Fruit fly (Drosophila melanogaster) whole organism, prepupa: ENCODE results near the gene cni.

Experiments used
- Blimp-1 ChIP-seq: fragments of 200-800 bp; sonication (Bioruptor generic); optimal IDR thresholded peaks from 3 replicates; lab custom pipeline; 2017; ENCODE audit warnings: missing biosample characterization, missing genetic modification characterization, mild to moderate bottlenecking, moderate library complexity, missing genetic modification reagents
- CG11294 ChIP-seq: fragments of 200-800 bp; sonication (Bioruptor generic); IDR thresholded peaks from 2 replicates; pipeline ENCODE4 v1.3.6; 2022; ENCODE audit warnings: missing biosample characterization, missing genetic modification characterization
- CG31627 ChIP-seq: fragments of 200-800 bp; sonication (Bioruptor generic); optimal IDR thresholded peaks from 3 replicates; lab custom pipeline; 2016; ENCODE audit warnings: missing biosample characterization, missing genetic modification characterization
- CG6792 ChIP-seq: fragments of 200-800 bp; sonication (Bioruptor generic); optimal IDR thresholded peaks from 3 replicates; lab custom pipeline; 2016; ENCODE audit warnings: missing biosample characterization, missing genetic modification characterization
- CG6854 ChIP-seq: fragments of 200-800 bp; sonication (Bioruptor generic); optimal IDR thresholded peaks from 2 replicates; lab custom pipeline; 2017; ENCODE audit warnings: missing biosample characterization, mild to moderate bottlenecking, missing genetic modification characterization
- CG8319 ChIP-seq: fragments of 200-800 bp; sonication (Bioruptor generic); optimal IDR thresholded peaks from 3 replicates; lab custom pipeline; 2016; ENCODE audit warnings: missing biosample characterization, missing genetic modification characterization
- Hr38 ChIP-seq: sonication (Bioruptor generic); optimal IDR thresholded peaks from 2 replicates; lab custom pipeline; 2016; ENCODE audit warnings: missing biosample characterization, missing genetic modification characterization
- OdsH ChIP-seq: fragments of 200-800 bp; sonication (Bioruptor generic); optimal IDR thresholded peaks from 3 replicates; lab custom pipeline; 2016; ENCODE audit warnings: missing biosample characterization, missing genetic modification characterization
- dac ChIP-seq: fragments of 200-800 bp; sonication (Bioruptor generic); optimal IDR thresholded peaks from 2 replicates; lab custom pipeline; 2017; ENCODE audit warnings: missing biosample characterization, mild to moderate bottlenecking, missing genetic modification characterization
- fd59A ChIP-seq: fragments of 200-800 bp; sonication (Bioruptor generic); optimal IDR thresholded peaks from 2 replicates; lab custom pipeline; 2017; ENCODE audit warnings: missing biosample characterization, mild to moderate bottlenecking, missing genetic modification characterization, missing genetic modification reagents
- fd85E ChIP-seq: fragments of 200-800 bp; sonication (Bioruptor generic); optimal IDR thresholded peaks from 3 replicates; lab custom pipeline; 2016; ENCODE audit warnings: missing biosample characterization, missing genetic modification characterization
- salr ChIP-seq, 2 experiments: fragments of 200-800 bp; sonication (Bioruptor generic); optimal IDR thresholded peaks; 3 replicates each; lab custom pipeline; 2016 to 2018; ENCODE audit warnings: missing biosample characterization in 2 of 2, missing genetic modification characterization in 2 of 2, mild to moderate bottlenecking in 1 of 2
- spab ChIP-seq: fragments of 200-800 bp; sonication (Bioruptor generic); optimal IDR thresholded peaks from 2 replicates; lab custom pipeline; 2017; ENCODE audit warnings: missing biosample characterization, mild to moderate bottlenecking, missing genetic modification characterization, missing genetic modification reagents
- topi ChIP-seq: fragments of 200-800 bp; sonication (Bioruptor generic); optimal IDR thresholded peaks from 3 replicates; lab custom pipeline; 2016; ENCODE audit warnings: missing biosample characterization, missing genetic modification characterization

dm6 chr2L:16281419-16282076 is 29.0 kb downstream of the cni start:
- TF ChIP-seq CG8319 (no peak), OdsH (GFP tag; lab: Kevin White, UChicago) (peak; percentile 44), fd85E (GFP tag; lab: Kevin White, UChicago) (no peak), dac (GFP tag; lab: Kevin White, UChicago) (no peak), salr (GFP tag; optimal IDR thresholded peaks at IDR 0.05; lab: Kevin White, UChicago) (peak in 1 of 2 experiments; percentile 46), spab (no peak), CG11294 (GFP tag; lab: Robert Waterston, UW) (no peak), topi (GFP tag; lab: Kevin White, UChicago) (peak; percentile 4), CG6854 (GFP tag; lab: Kevin White, UChicago) (no peak), CG31627 (peak; percentile 6), fd59A (GFP tag; lab: Kevin White, UChicago) (peak; percentile 38), Blimp-1 (GFP tag; lab: Kevin White, UChicago) (no peak), Hr38 (GFP tag; lab: Kevin White, UChicago) (no peak), CG6792 (no peak)
